Fruit fly (Drosophila melanogaster) whole organism, pupa: ENCODE data around the gene CG7884.

ENCODE experiments used
- CG10348 ChIP-seq: fragments of 200-800 bp; sonication (Bioruptor generic); IDR thresholded peaks from 2 replicates; pipeline ENCODE4 v1.3.6; 2022; ENCODE audit warnings: missing biosample characterization, missing genetic modification characterization
- CG12605 ChIP-seq: fragments of 200-800 bp; sonication (Bioruptor generic); IDR thresholded peaks from 2 replicates; pipeline ENCODE4 v1.3.6; 2022; ENCODE audit warnings: missing biosample characterization, missing genetic modification characterization
- CG13204 ChIP-seq: fragments of 200-800 bp; sonication (Bioruptor generic); optimal IDR thresholded peaks from 2 replicates; lab custom pipeline; 2018; ENCODE audit warnings: missing biosample characterization, mild to moderate bottlenecking, missing genetic modification characterization, moderate library complexity
- CG14655 ChIP-seq: fragments of 200-800 bp; sonication (Bioruptor generic); optimal IDR thresholded peaks from 3 replicates; lab custom pipeline; 2017; ENCODE audit warnings: mild to moderate bottlenecking, missing biosample characterization, missing genetic modification reagents, missing genetic modification characterization
- CG15710 ChIP-seq: fragments of 200-800 bp; sonication (Bioruptor generic); optimal IDR thresholded peaks from 2 replicates; lab custom pipeline; 2018; ENCODE audit warnings: missing biosample characterization, mild to moderate bottlenecking, missing genetic modification characterization, moderate library complexity
- CG17806 ChIP-seq: fragments of 200-800 bp; sonication (Bioruptor generic); optimal IDR thresholded peaks from 2 replicates; lab custom pipeline; 2018; ENCODE audit warnings: missing biosample characterization, mild to moderate bottlenecking, missing genetic modification characterization, moderate library complexity
- CG32121 ChIP-seq: fragments of 200-800 bp; sonication (Bioruptor generic); IDR thresholded peaks from 2 replicates; pipeline ENCODE4 v1.3.6; 2022; ENCODE audit warnings: missing biosample characterization, missing genetic modification characterization
- CG34367 ChIP-seq: fragments of 200-800 bp; sonication (Bioruptor generic); optimal IDR thresholded peaks from 2 replicates; lab custom pipeline; 2018; ENCODE audit warnings: missing biosample characterization, mild to moderate bottlenecking, missing genetic modification characterization
- CG4496 ChIP-seq: fragments of 200-800 bp; sonication (Bioruptor generic); IDR thresholded peaks from 3 replicates; pipeline ENCODE4 v1.3.6; 2022; ENCODE audit warnings: missing biosample characterization, missing genetic modification characterization
- CG8159 ChIP-seq: fragments of 200-800 bp; sonication (Bioruptor generic); optimal IDR thresholded peaks from 3 replicates; lab custom pipeline; 2018; ENCODE audit warnings: missing biosample characterization, mild to moderate bottlenecking, missing genetic modification characterization, moderate library complexity
- CG8301 ChIP-seq: fragments of 200-800 bp; sonication (Bioruptor generic); optimal IDR thresholded peaks from 2 replicates; lab custom pipeline; 2018; ENCODE audit warnings: missing biosample characterization, mild to moderate bottlenecking, missing genetic modification characterization
- CG9948 ChIP-seq: fragments of 200-800 bp; sonication (Bioruptor generic); optimal IDR thresholded peaks from 2 replicates; lab custom pipeline; 2018; ENCODE audit warnings: missing biosample characterization, mild to moderate bottlenecking, missing genetic modification characterization, moderate library complexity
- D1 ChIP-seq: fragments of 200-800 bp; sonication (Bioruptor generic); optimal IDR thresholded peaks from 2 replicates; lab custom pipeline; 2018; ENCODE audit warnings: missing biosample characterization, mild to moderate bottlenecking, missing genetic modification characterization, moderate library complexity
- EcR ChIP-seq: fragments of 200-800 bp; sonication (Bioruptor generic); optimal IDR thresholded peaks from 3 replicates; lab custom pipeline; 2019; ENCODE audit warnings: missing biosample characterization, missing genetic modification characterization, mild to moderate bottlenecking, moderate library complexity, missing genetic modification reagents
- Ets98B ChIP-seq: fragments of 200-800 bp; sonication (Bioruptor generic); IDR thresholded peaks from 2 replicates; pipeline ENCODE4 v1.3.6; 2022; ENCODE audit warnings: missing biosample characterization, missing genetic modification characterization
- Pif1A ChIP-seq: fragments of 200-800 bp; sonication (Bioruptor generic); optimal IDR thresholded peaks from 3 replicates; lab custom pipeline; 2016; ENCODE audit warnings: missing biosample characterization, missing genetic modification characterization
- Pif1B ChIP-seq: fragments of 200-800 bp; sonication (Bioruptor generic); optimal IDR thresholded peaks from 3 replicates; lab custom pipeline; 2016; ENCODE audit warnings: missing biosample characterization, missing genetic modification characterization
- Snoo ChIP-seq: fragments of 200-800 bp; sonication (Bioruptor generic); optimal IDR thresholded peaks from 3 replicates; lab custom pipeline; 2017; ENCODE audit warnings: missing biosample characterization, mild to moderate bottlenecking, missing genetic modification characterization, inconsistent platforms
- fd96Ca ChIP-seq: fragments of 200-800 bp; sonication (Bioruptor generic); IDR thresholded peaks from 3 replicates; pipeline ENCODE4 v1.3.6; 2022; ENCODE audit warnings: missing biosample characterization, missing genetic modification characterization
- gl ChIP-seq: fragments of 200-800 bp; sonication (Bioruptor generic); optimal IDR thresholded peaks from 2 replicates; lab custom pipeline; 2018; ENCODE audit warnings: missing biosample characterization, mild to moderate bottlenecking, missing genetic modification characterization
- rn ChIP-seq: fragments of 200-800 bp; sonication (Bioruptor generic); IDR thresholded peaks from 2 replicates; pipeline ENCODE4 v1.3.6; 2022; ENCODE audit warnings: missing biosample characterization, missing genetic modification characterization

CG7884 gene

DNA sequence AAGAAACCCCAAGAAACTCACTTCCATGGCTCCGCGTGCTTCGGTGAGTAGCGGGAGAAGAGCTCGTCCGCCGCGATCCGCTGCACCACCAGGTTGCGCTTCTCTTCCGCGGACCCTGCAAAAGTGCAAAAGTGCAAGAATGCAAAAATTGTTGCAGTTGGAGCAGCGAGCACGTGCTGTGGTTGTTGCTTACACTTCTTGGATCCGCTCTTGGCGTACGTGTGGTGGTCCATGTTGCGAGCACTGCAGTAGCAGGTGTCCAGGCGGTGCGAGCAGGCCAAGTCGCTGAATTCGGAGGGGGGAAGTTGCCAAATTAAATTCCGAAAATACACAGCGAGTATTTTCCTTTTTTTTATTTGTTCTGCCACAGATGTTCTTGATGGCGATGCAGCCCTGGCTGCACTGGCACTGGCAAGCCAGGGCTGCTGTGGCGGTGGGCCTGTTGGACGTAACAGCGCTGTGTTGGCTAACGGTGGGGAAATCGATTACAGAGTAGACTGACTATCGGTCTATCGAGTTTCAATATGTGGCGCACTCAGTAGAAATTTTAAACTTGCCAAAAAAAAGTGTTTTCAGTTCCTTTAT, 48.2 kb downstream of the CG7884 start, which contains the start of gene CG8010:
Gene CG8010 (minus strand): TSS at position 413 of the 585 bp plus-strand sequence.
- TF ChIP-seq Pif1B (GFP tag; lab: Kevin White, UChicago): no peak
- peak; percentile 32; the same call in 1 of the 2 replicates for TF ChIP-seq Ets98B
- no peak for TF ChIP-seq CG32121 (GFP tag; lab: Robert Waterston, UW)
- no peak for TF ChIP-seq CG8159 (tag; lab: Kevin White, UChicago)
- peak; percentile 64; the same call in 2 of the 3 replicates for TF ChIP-seq CG4496

dm6 chrX:19276489-19277117, 56.2 kb downstream of the CG7884 start, which contains the start of the genes CG32537 and CG32536:
Gene CG32537 (minus strand): TSS chrX:19276539.
Gene CG32536 (minus strand): TSS chrX:19276898.
- TF ChIP-seq CG10348 (GFP tag; lab: Robert Waterston, UW) (no peak), fd96Ca (GFP tag; lab: Robert Waterston, UW) (no peak), CG12605 (GFP tag; lab: Robert Waterston, UW) (no peak), CG8159 (tag; lab: Kevin White, UChicago) (no peak), CG4496 (no peak)

DNA sequence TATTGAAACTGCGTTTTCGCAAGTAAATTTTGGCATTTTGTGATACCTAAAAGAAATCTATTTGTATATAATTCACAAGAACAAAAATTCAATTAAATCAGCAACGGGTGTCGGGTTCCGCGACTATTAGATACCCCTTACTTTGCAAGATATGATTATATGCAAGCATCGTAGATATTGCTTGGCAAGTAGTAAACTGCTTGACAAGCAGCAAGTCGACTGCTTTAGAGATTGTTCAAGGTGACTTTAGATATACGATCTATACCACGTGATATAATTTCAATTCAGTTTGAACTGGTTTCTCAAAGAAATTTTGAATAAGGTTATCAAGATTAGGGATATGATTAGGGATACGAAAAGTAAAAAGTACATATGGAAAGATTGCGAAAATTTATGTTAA, 58.0 kb downstream of the CG7884 start:
- TF ChIP-seq CG13204: no peak
- TF ChIP-seq CG10348 (GFP tag; lab: Robert Waterston, UW): no peak
- no peak for TF ChIP-seq CG12605 (GFP tag; lab: Robert Waterston, UW)
- no peak for TF ChIP-seq CG32121 (GFP tag; lab: Robert Waterston, UW)
- no peak for TF ChIP-seq Snoo (tag; lab: Kevin White, UChicago)
- TF ChIP-seq Pif1A: no peak
- no peak for TF ChIP-seq rn

dm6 chrX:19280249-19280648, 59.8 kb downstream of the CG7884 start, which contains the start of gene CG8028:
Gene CG8028 (minus strand): TSS chrX:19280349.
- TF ChIP-seq CG17806: no peak
- no peak for TF ChIP-seq Ets98B
- TF ChIP-seq Snoo (tag; lab: Kevin White, UChicago): no peak
- no peak for TF ChIP-seq CG15710 (tag; lab: Kevin White, UChicago)
- no peak for TF ChIP-seq CG8301 (tag; lab: Kevin White, UChicago)

DNA sequence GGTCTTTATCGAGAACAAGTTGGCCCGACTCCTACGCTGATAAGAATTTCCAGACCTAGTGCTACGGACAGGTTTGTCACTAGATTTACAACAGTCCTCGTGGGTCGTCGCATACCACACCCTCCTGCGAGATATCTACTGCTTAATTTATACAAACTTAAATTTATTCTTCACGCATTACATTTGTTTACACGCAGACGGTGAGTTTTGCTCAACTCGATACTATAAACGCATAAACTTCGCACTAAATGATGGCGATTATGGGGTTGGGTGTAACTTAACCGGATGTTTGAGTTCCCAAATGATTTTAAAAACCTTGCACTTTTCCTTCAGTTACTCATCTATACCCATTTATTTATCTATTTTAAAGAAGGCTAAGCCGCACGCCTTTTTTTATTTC, 60.3 kb downstream of the CG7884 start:
- TF ChIP-seq CG15710 (tag; lab: Kevin White, UChicago): no peak
- no peak for TF ChIP-seq CG14655 (GFP tag; lab: Kevin White, UChicago)
- no peak for TF ChIP-seq Snoo (tag; lab: Kevin White, UChicago)
- TF ChIP-seq Pif1B (GFP tag; lab: Kevin White, UChicago): no peak
- no peak for TF ChIP-seq CG8159 (tag; lab: Kevin White, UChicago)
- TF ChIP-seq D1 (tag; lab: Kevin White, UChicago): no peak
- TF ChIP-seq Ets98B: no peak
- TF ChIP-seq fd96Ca (GFP tag; lab: Robert Waterston, UW): no peak
- TF ChIP-seq CG4496: no peak
- TF ChIP-seq gl (tag; lab: Kevin White, UChicago): no peak
- no peak for TF ChIP-seq CG32121 (GFP tag; lab: Robert Waterston, UW)
- no peak for TF ChIP-seq CG12605 (GFP tag; lab: Robert Waterston, UW)
- TF ChIP-seq CG10348 (GFP tag; lab: Robert Waterston, UW): no peak
- no peak for TF ChIP-seq CG8301 (tag; lab: Kevin White, UChicago)
- TF ChIP-seq CG13204: no peak
- TF ChIP-seq CG17806: no peak

dm6 chrX:19281271-19281670, 60.8 kb downstream of the CG7884 start:
- peak; percentile 23 for TF ChIP-seq CG15710 (tag; lab: Kevin White, UChicago)
- no peak for TF ChIP-seq CG32121 (GFP tag; lab: Robert Waterston, UW)
- TF ChIP-seq gl (tag; lab: Kevin White, UChicago): no peak
- no peak for TF ChIP-seq EcR (GFP tag; lab: Kevin White, UChicago)
- TF ChIP-seq CG8159 (tag; lab: Kevin White, UChicago): peak; percentile 27
- TF ChIP-seq CG13204: no peak
- peak; percentile 50; the same call in 2 of the 3 replicates for TF ChIP-seq CG4496
- 0 out of 2 replicates have a peak, but pooled peaks have one; percentile 5 for TF ChIP-seq rn
- no peak; the same call in 2 of the 3 replicates for TF ChIP-seq fd96Ca (GFP tag; lab: Robert Waterston, UW)
- TF ChIP-seq CG17806: peak; percentile 35
- TF ChIP-seq Ets98B: peak; percentile 28; the same call in 1 of the 2 replicates
- TF ChIP-seq Pif1A: no peak
- TF ChIP-seq CG9948 (tag; lab: Kevin White, UChicago): no peak
- TF ChIP-seq Pif1B (GFP tag; lab: Kevin White, UChicago): no peak
- no peak for TF ChIP-seq CG10348 (GFP tag; lab: Robert Waterston, UW)
- no peak for TF ChIP-seq CG8301 (tag; lab: Kevin White, UChicago)
- peak; percentile 11 for TF ChIP-seq Snoo (tag; lab: Kevin White, UChicago)
- no peak for TF ChIP-seq CG14655 (GFP tag; lab: Kevin White, UChicago)
- TF ChIP-seq CG12605 (GFP tag; lab: Robert Waterston, UW): no peak
- peak; percentile 15 for TF ChIP-seq CG34367 (tag; lab: Kevin White, UChicago)
- TF ChIP-seq D1 (tag; lab: Kevin White, UChicago): no peak
- TF ChIP-seq, all 21 proteins: peak for 8
